Worm (Caenorhabditis elegans): Measurements from ENCODE around the gene dao-2.
A peak's percentile ranks its signal among the peaks of the same experiment; 100 is the strongest.

dao-2 gene

DNA sequence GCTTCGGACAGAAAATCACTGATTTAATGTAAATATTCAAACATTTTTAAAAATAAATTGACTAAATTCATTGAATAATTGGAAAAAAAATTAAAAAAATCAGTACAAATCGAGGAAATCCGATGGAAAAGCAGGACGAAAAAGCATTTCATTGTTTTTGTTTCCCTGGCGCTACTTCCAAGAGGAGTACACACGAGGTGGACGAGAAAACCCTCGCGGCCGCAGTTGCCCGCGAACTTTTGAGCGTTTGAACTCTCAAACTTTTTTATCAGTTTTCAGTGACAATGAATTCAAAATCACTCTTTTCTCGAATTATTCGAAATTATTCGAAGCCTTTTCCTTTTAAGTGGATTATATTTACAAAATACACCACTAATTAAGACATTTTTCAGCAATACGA lies 40.3 kb downstream of the dao-2 start, which contains the start of gene F35D11.4 (continued):
- TF ChIP-seq lin-14 (GFP tag; optimal IDR thresholded peaks at IDR 0.05) (peak; percentile 87), C04F5.9 (tag; optimal IDR thresholded peaks at IDR 0.05) (peak; percentile 89), aha-1 (tag; optimal IDR thresholded peaks at IDR 0.05) (no peak), ceh-8 (GFP tag; optimal IDR thresholded peaks at IDR 0.05) (no peak), C16A3.4 (tag; optimal IDR thresholded peaks at IDR 0.05) (peak; percentile 60), mdl-1 (tag; optimal IDR thresholded peaks at IDR 0.05) (peak in 1 of 2 experiments; percentile 67), Y116A8C.19 (tag; optimal IDR thresholded peaks at IDR 0.05; ENCODE audit: borderline replicate concordance) (peak; percentile 49)

DNA sequence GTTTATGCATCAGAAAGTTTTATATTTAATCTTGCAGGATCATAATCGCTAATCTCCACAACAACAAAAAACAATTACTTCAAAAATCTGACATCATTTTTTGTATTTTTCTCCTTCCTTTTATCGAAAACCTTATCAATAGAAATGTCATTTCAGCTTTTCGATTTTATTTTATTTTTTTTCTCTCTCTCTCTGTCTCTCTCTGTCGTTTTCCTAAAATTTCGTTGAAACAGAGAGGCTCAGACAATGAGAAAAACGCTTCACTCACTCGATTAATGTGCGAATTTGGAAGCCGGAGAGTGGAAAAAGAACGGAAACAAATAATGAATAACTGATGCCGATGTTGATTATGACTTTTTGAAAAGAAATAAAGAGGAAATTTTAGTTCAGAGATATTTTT lies 41.4 kb downstream of the dao-2 start:
- TF ChIP-seq nhr-90 (tag; optimal IDR thresholded peaks at IDR 0.05; ENCODE audit: poor library complexity) (no peak), elt-2 (tag; optimal IDR thresholded peaks at IDR 0.05) (peak; percentile 84), nhr-71 (tag; optimal IDR thresholded peaks at IDR 0.05) (peak; percentile 17), egl-27 (tag; optimal IDR thresholded peaks at IDR 0.05) (no peak), efl-1 (optimal IDR thresholded peaks at IDR 0.05) (peak in 1 of 2 experiments; percentile 9), efl-1 (GFP tag; optimal IDR thresholded peaks at IDR 0.05 in 1 of 2) (peak in 1 of 2 experiments; percentile 58), unc-130 (tag; optimal IDR thresholded peaks at IDR 0.05) (no peak), lin-14 (GFP tag; optimal IDR thresholded peaks at IDR 0.05) (peak; percentile 36), lin-35 (GFP tag; optimal IDR thresholded peaks at IDR 0.05) (peak in 1 of 2 experiments; percentile 37)

DNA sequence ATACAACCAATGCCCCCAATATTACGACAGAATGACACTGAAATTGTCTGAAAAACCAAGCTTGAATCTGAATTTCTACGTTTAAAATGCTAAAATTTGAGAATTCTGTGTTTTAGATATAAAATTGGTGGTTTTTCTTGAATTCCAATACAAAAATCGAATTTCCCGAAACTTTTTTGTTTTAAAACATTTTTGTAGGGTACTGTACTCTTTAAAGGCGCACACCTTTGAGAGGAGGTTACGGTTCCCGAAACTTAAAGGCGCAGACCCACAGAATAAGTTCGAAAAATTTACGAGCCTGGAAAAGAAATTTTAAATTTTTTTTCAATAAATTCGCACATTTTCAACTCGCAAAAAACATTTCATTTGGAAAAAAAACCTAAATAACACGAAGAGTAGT lies 41.9 kb downstream of the dao-2 start:
- TF ChIP-seq efl-1 (optimal IDR thresholded peaks at IDR 0.05) (no peak), efl-1 (GFP tag; optimal IDR thresholded peaks at IDR 0.05 in 1 of 2) (peak in 1 of 2 experiments; percentile 72), pqm-1 (tag; optimal IDR thresholded peaks at IDR 0.05) (no peak)

ce11 chrII:4606687-4607297 lies 44.0 kb downstream of the dao-2 start:
- TF ChIP-seq fkh-10 (GFP tag; optimal IDR thresholded peaks at IDR 0.05) (peak; percentile 41), rnt-1 (tag; optimal IDR thresholded peaks at IDR 0.05) (no peak), efl-1 (optimal IDR thresholded peaks at IDR 0.05) (peak in 1 of 2 experiments; percentile 7), efl-1 (GFP tag; optimal IDR thresholded peaks at IDR 0.05 in 1 of 2) (no peak), nhr-85 (tag) (peak; percentile 31), skn-1 (tag; optimal IDR thresholded peaks at IDR 0.05) (no peak), elt-2 (tag; optimal IDR thresholded peaks at IDR 0.05) (no peak), lin-14 (GFP tag; optimal IDR thresholded peaks at IDR 0.05) (peak; percentile 66), nhr-84 (tag; optimal IDR thresholded peaks at IDR 0.05) (no peak), fkh-4 (tag; optimal IDR thresholded peaks at IDR 0.05; ENCODE audit: borderline replicate concordance) (no peak), dpl-1 (GFP tag; optimal IDR thresholded peaks at IDR 0.05) (peak in 1 of 3 experiments; percentile 5), ces-1 (GFP tag; optimal IDR thresholded peaks at IDR 0.05) (peak; percentile 65), nhr-237 (tag; optimal IDR thresholded peaks at IDR 0.05) (no peak)

DNA sequence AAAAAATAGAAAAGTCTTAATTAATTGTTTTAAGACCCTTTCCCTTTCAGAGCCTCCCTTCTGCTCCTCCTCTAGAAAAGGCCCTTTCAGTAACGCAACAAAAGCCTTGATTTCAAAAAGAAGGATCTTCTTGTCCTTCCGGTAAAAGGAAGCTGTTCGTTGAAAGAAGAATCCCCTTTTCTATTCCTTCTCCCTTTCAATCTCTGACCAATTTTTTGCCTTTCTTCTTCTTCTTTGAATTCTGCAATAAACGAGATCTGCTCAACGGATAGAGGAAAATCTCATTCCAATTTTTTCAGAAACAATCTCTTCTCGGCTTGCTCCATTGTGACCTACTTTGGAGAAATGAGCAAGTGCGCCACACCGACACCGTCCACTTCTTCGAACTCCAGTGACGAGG lies 45.3 kb downstream of the dao-2 start, which contains the start of gene F35D11.3:
TSS of gene F35D11.3 (plus strand) at position 300 of the 400 bp plus-strand sequence.
- TF ChIP-seq lin-14 (GFP tag; optimal IDR thresholded peaks at IDR 0.05) (peak; percentile 17), fkh-10 (GFP tag; optimal IDR thresholded peaks at IDR 0.05) (peak; percentile 87), nhr-28 (tag; optimal IDR thresholded peaks at IDR 0.05) (no peak), ama-1 (optimal IDR thresholded peaks at IDR 0.05) (no peak)

ce11 chrII:4612694-4613093 lies 49.9 kb downstream of the dao-2 start, which contains the start of gene pqn-35:
pqn-35 (plus strand) TSS chrII:4612994.
- TF ChIP-seq nhr-11 (tag; optimal IDR thresholded peaks at IDR 0.05): no peak
- TF ChIP-seq F16B12.6 (tag; optimal IDR thresholded peaks at IDR 0.05): no peak
- TF ChIP-seq mef-2 (tag; optimal IDR thresholded peaks at IDR 0.05): no peak
- no peak for TF ChIP-seq ztf-11 (tag; optimal IDR thresholded peaks at IDR 0.05)
- TF ChIP-seq ceh-8 (GFP tag; optimal IDR thresholded peaks at IDR 0.05): no peak
- no peak for TF ChIP-seq unc-30 (tag; optimal IDR thresholded peaks at IDR 0.05)
- TF ChIP-seq mdl-1 (tag; optimal IDR thresholded peaks at IDR 0.05): no peak
- no peak for TF ChIP-seq nhr-77 (tag; optimal IDR thresholded peaks at IDR 0.05)
- TF ChIP-seq lir-3 (tag; optimal IDR thresholded peaks at IDR 0.05; ENCODE audit: poor library complexity): no peak
- no peak for TF ChIP-seq sptf-1 (tag; optimal IDR thresholded peaks at IDR 0.05)
- no peak for TF ChIP-seq ceh-63 (GFP tag; optimal IDR thresholded peaks at IDR 0.05)
- no peak for TF ChIP-seq C16A3.4 (tag; optimal IDR thresholded peaks at IDR 0.05)
- TF ChIP-seq alr-1 (tag; optimal IDR thresholded peaks at IDR 0.05; ENCODE audit: borderline replicate concordance): no peak
- TF ChIP-seq blmp-1 (tag; optimal IDR thresholded peaks at IDR 0.05): no peak
- TF ChIP-seq ets-5 (GFP tag; IDR thresholded peaks at IDR 0.05): no peak
- TF ChIP-seq aly-2 (tag; optimal IDR thresholded peaks at IDR 0.05): no peak
- no peak for TF ChIP-seq isw-1 (GFP tag; IDR thresholded peaks at IDR 0.05)
- TF ChIP-seq ztf-4 (tag; optimal IDR thresholded peaks at IDR 0.05): no peak
- TF ChIP-seq elt-3 (tag; optimal IDR thresholded peaks at IDR 0.05): no peak

Data from whole organism, L1 larva.